Worm (Caenorhabditis elegans) whole organism, mixed stage, embryonic: ENCODE results near the gene acs-9.
A peak's percentile ranks its signal among the peaks of the same experiment; 100 is the strongest.
"Not testable (repeated sequence)": the region's sequence is repeated elsewhere in the genome, so short reads cannot be mapped to it uniquely, and the experiment has no call there.

ENCODE experiments used
- ham-2 ChIP-seq: fragments of 200-800 bp; sonication (Bioruptor generic); optimal IDR thresholded peaks from 2 replicates; lab custom pipeline; 2018; ENCODE audit warnings: mild to moderate bottlenecking, missing genetic modification characterization, missing compliant biosample characterization
- mls-2 ChIP-seq: sonication (generic microtip); optimal IDR thresholded peaks from 2 replicates; lab custom pipeline; 2016; ENCODE audit warnings: mild to moderate bottlenecking, missing genetic modification characterization, moderate library complexity, missing compliant biosample characterization
- nhr-28 ChIP-seq: fragments of 150-350 bp; optimal IDR thresholded peaks from 2 replicates; lab custom pipeline; 2014; ENCODE audit warnings: missing biosample characterization, missing genetic modification characterization
- nhr-76 ChIP-seq: sonication (generic microtip); optimal IDR thresholded peaks from 2 replicates; lab custom pipeline; 2017; ENCODE audit warnings: missing biosample characterization, missing genetic modification characterization
- unc-120 ChIP-seq: sonication (generic microtip); optimal IDR thresholded peaks from 2 replicates; lab custom pipeline; 2017; ENCODE audit warnings: missing genetic modification characterization, missing compliant biosample characterization; ENCODE audit not compliant: poor library complexity, severe bottlenecking
- ztf-11 ChIP-seq: fragments of 150-350 bp; optimal IDR thresholded peaks from 2 replicates; lab custom pipeline; 2014; ENCODE audit warnings: missing biosample characterization, missing genetic modification characterization

- not testable (repeated sequence) for TF ChIP-seq ztf-11 (tag; lab: Kevin White, UChicago); nhr-28 (tag; lab: Kevin White, UChicago); ham-2 (GFP tag; lab: Kevin White, UChicago); mls-2 (tag; lab: Kevin White, UChicago); nhr-76 (tag; lab: Kevin White, UChicago)
- TF ChIP-seq unc-120 (tag; lab: Kevin White, UChicago), result peak; percentile 28
Observed at ce11 chrX:16901906-16902383, 21.6 kb upstream of the acs-9 start.
